Worm (Caenorhabditis elegans) whole organism, L3 larva: ENCODE data around the gene ram-2.

Experiments used
- aly-2 ChIP-seq: fragments of 150-350 bp; optimal IDR thresholded peaks from 2 replicates; lab custom pipeline; 2014; ENCODE audit warnings: missing biosample characterization, missing genetic modification characterization
- ceh-16 ChIP-seq: sonication (generic microtip); optimal IDR thresholded peaks from 2 replicates; lab custom pipeline; 2017; ENCODE audit warnings: missing biosample characterization, missing genetic modification characterization
- ceh-82 ChIP-seq: fragments of 150-350 bp; optimal IDR thresholded peaks from 2 replicates; lab custom pipeline; 2014; ENCODE audit warnings: missing biosample characterization, missing genetic modification characterization
- elt-1 ChIP-seq: fragments of 150-350 bp; optimal IDR thresholded peaks from 2 replicates; lab custom pipeline; 2014; ENCODE audit warnings: missing biosample characterization, missing genetic modification characterization
- elt-2 ChIP-seq: sonication (generic microtip); optimal IDR thresholded peaks from 2 replicates; lab custom pipeline; 2016; ENCODE audit warnings: missing genetic modification reagents, mild to moderate bottlenecking, missing genetic modification characterization, missing compliant biosample characterization
- jun-1 ChIP-seq: fragments of 150-350 bp; optimal IDR thresholded peaks from 2 replicates; lab custom pipeline; 2014; ENCODE audit warnings: missing biosample characterization, missing genetic modification reagents, missing genetic modification characterization
- lin-39 ChIP-seq: fragments of 150-350 bp; optimal IDR thresholded peaks from 2 replicates; lab custom pipeline; 2018; ENCODE audit warnings: missing biosample characterization, missing genetic modification reagents, missing genetic modification characterization
- nhr-237 ChIP-seq: fragments of 150-350 bp; optimal IDR thresholded peaks from 2 replicates; lab custom pipeline; 2014; ENCODE audit warnings: missing biosample characterization, missing genetic modification characterization
- nhr-25 ChIP-seq: sonication (generic microtip); optimal IDR thresholded peaks from 2 replicates; lab custom pipeline; 2017; ENCODE audit warnings: missing biosample characterization, missing genetic modification characterization
- pqm-1 ChIP-seq: fragments of 150-350 bp; optimal IDR thresholded peaks from 2 replicates; lab custom pipeline; 2017; ENCODE audit warnings: missing biosample characterization, missing genetic modification characterization, inconsistent platforms
- sea-2 ChIP-seq: fragments of 150-350 bp; sonication (generic microtip); optimal IDR thresholded peaks from 4 replicates; lab custom pipeline; 2014; ENCODE audit warnings: missing biosample characterization, missing genetic modification reagents, missing genetic modification characterization
- snpc-4 ChIP-seq: fragments of 150-350 bp; optimal IDR thresholded peaks from 2 replicates; lab custom pipeline; 2014; ENCODE audit warnings: missing biosample characterization, missing genetic modification characterization
- tbx-2 ChIP-seq: sonication (generic microtip); optimal IDR thresholded peaks from 2 replicates; lab custom pipeline; 2016; ENCODE audit warnings: mild to moderate bottlenecking, missing genetic modification characterization, missing compliant biosample characterization
- unc-39 ChIP-seq: sonication (generic microtip); optimal IDR thresholded peaks from 4 replicates; lab custom pipeline; 2017; ENCODE audit warnings: missing biosample characterization, missing genetic modification characterization
- zag-1 ChIP-seq: fragments of 150-350 bp; optimal IDR thresholded peaks from 2 replicates; lab custom pipeline; 2014; ENCODE audit warnings: missing biosample characterization, missing genetic modification characterization
- ztf-11 ChIP-seq: fragments of 150-350 bp; optimal IDR thresholded peaks from 2 replicates; lab custom pipeline; 2014; ENCODE audit warnings: missing biosample characterization, missing genetic modification characterization

Gene ram-2

ce11 chrII:10970625-10971024 lies 46.1 kb downstream of the ram-2 start:
- TF ChIP-seq zag-1 (tag; lab: Kevin White, UChicago), result no peak
- no peak for TF ChIP-seq lin-39
- TF ChIP-seq nhr-237 (tag; lab: Kevin White, UChicago), result no peak
- no peak for TF ChIP-seq elt-2 (tag; lab: Kevin White, UChicago)
- TF ChIP-seq ztf-11 (tag; lab: Kevin White, UChicago), result no peak
- TF ChIP-seq snpc-4 (tag; lab: Kevin White, UChicago), result no peak
- no peak for TF ChIP-seq ceh-82 (tag; lab: Kevin White, UChicago)
- TF ChIP-seq pqm-1, result no peak
- TF ChIP-seq sea-2 (GFP tag; lab: Kevin White, UChicago), result no peak
- no peak for TF ChIP-seq jun-1 (tag; lab: Kevin White, UChicago)
- no peak for TF ChIP-seq unc-39 (tag; lab: Kevin White, UChicago)
- TF ChIP-seq aly-2 (tag; lab: Kevin White, UChicago), result no peak
- TF ChIP-seq nhr-25 (tag; lab: Kevin White, UChicago), result no peak
- TF ChIP-seq tbx-2 (tag; lab: Kevin White, UChicago), result no peak
- TF ChIP-seq elt-1 (tag; lab: Kevin White, UChicago), result no peak
- TF ChIP-seq ceh-16 (tag; lab: Kevin White, UChicago), result no peak
